Worm (Caenorhabditis elegans) whole organism, L4 larva: ENCODE data around the gene air-1.

Source experiments
- T26A8.4 ChIP-seq: fragments of 200-800 bp; sonication (Bioruptor generic); IDR thresholded peaks from 2 replicates; pipeline ENCODE4 v1.3.6; 2022; ENCODE audit warnings: missing genetic modification characterization, missing compliant biosample characterization
- aly-2 ChIP-seq: sonication (generic microtip); optimal IDR thresholded peaks from 2 replicates; lab custom pipeline; 2018; ENCODE audit warnings: missing biosample characterization, missing genetic modification characterization
- dpl-1 ChIP-seq: fragments of 150-350 bp; optimal IDR thresholded peaks from 2 replicates; lab custom pipeline; 2014; ENCODE audit warnings: missing biosample characterization, missing genetic modification reagents, missing genetic modification characterization
- hlh-30 ChIP-seq: sonication (generic microtip); optimal IDR thresholded peaks from 2 replicates; lab custom pipeline; 2017; ENCODE audit warnings: antibody characterized with exemption, mild to moderate bottlenecking, missing genetic modification characterization, missing compliant biosample characterization; ENCODE audit not compliant: insufficient read depth
- jun-1 ChIP-seq: fragments of 150-350 bp; optimal IDR thresholded peaks from 2 replicates; lab custom pipeline; 2014; ENCODE audit warnings: missing biosample characterization, missing genetic modification reagents, missing genetic modification characterization
- lir-3 ChIP-seq: sonication (generic microtip); optimal IDR thresholded peaks from 2 replicates; lab custom pipeline; 2016; ENCODE audit warnings: mild to moderate bottlenecking, missing genetic modification characterization, missing compliant biosample characterization
- madf-5 ChIP-seq, 2 experiments: fragments of 200-800 bp; sonication (Bioruptor generic); IDR thresholded peaks; 2 replicates each; pipeline ENCODE4 v1.3.6; 2022; ENCODE audit warnings: missing compliant biosample characterization in 2 of 2, missing genetic modification characterization in 2 of 2
- mdt-29 ChIP-seq: fragments of 200-800 bp; sonication (Bioruptor generic); IDR thresholded peaks from 2 replicates; pipeline ENCODE4 v1.3.6; 2022; ENCODE audit warnings: missing genetic modification reagents, missing genetic modification characterization, missing compliant biosample characterization
- mxl-2 ChIP-seq: fragments of 200-800 bp; sonication (Bioruptor generic); conservative IDR thresholded peaks from 2 replicates; pipeline ENCODE4 v1.3.6; 2022; ENCODE audit warnings: missing genetic modification reagents, missing genetic modification characterization, missing compliant biosample characterization
- nhr-237 ChIP-seq: sonication (generic microtip); optimal IDR thresholded peaks from 2 replicates; lab custom pipeline; 2017; ENCODE audit warnings: missing biosample characterization, missing genetic modification characterization
- nhr-25 ChIP-seq: sonication (generic microtip); optimal IDR thresholded peaks from 2 replicates; lab custom pipeline; 2017; ENCODE audit warnings: missing genetic modification characterization, mild to moderate bottlenecking, missing compliant biosample characterization, antibody characterized with exemption, moderate library complexity, borderline replicate concordance; ENCODE audit not compliant: insufficient read depth
- nhr-28 ChIP-seq: fragments of 150-350 bp; optimal IDR thresholded peaks from 2 replicates; lab custom pipeline; 2014; ENCODE audit warnings: missing biosample characterization, missing genetic modification characterization

ce11 chrV:8247311-8248105 lies 26.2 kb downstream of the air-1 start:
- TF ChIP-seq lir-3 = no peak
- no peak for TF ChIP-seq aly-2 (tag; lab: Kevin White, UChicago)
- TF ChIP-seq dpl-1 (GFP tag; lab: Kevin White, UChicago) = no peak
- TF ChIP-seq hlh-30 (tag; lab: Kevin White, UChicago) = peak; percentile 48
- no peak for TF ChIP-seq nhr-237
- TF ChIP-seq madf-5 (GFP tag; IDR thresholded peaks at IDR 0.05; lab: Robert Waterston, UW) = no peak
- peak; percentile 31 for TF ChIP-seq jun-1 (tag; lab: Kevin White, UChicago)
- no peak for TF ChIP-seq mxl-2 (GFP tag; lab: Robert Waterston, UW)
- TF ChIP-seq nhr-28 (tag; lab: Kevin White, UChicago) = no peak
- peak; percentile 9; the same call in 1 of the 2 replicates for TF ChIP-seq mdt-29 (GFP tag; lab: Robert Waterston, UW)
- TF ChIP-seq nhr-25 (tag; lab: Kevin White, UChicago) = no peak
- TF ChIP-seq T26A8.4 (GFP tag; lab: Robert Waterston, UW) = peak; percentile 92
